Fruit fly (Drosophila melanogaster): ENCODE results near the gene GstZ2.
A peak's percentile ranks its signal among the peaks of the same experiment; 100 is the strongest.

The GstZ2 gene

DNA sequence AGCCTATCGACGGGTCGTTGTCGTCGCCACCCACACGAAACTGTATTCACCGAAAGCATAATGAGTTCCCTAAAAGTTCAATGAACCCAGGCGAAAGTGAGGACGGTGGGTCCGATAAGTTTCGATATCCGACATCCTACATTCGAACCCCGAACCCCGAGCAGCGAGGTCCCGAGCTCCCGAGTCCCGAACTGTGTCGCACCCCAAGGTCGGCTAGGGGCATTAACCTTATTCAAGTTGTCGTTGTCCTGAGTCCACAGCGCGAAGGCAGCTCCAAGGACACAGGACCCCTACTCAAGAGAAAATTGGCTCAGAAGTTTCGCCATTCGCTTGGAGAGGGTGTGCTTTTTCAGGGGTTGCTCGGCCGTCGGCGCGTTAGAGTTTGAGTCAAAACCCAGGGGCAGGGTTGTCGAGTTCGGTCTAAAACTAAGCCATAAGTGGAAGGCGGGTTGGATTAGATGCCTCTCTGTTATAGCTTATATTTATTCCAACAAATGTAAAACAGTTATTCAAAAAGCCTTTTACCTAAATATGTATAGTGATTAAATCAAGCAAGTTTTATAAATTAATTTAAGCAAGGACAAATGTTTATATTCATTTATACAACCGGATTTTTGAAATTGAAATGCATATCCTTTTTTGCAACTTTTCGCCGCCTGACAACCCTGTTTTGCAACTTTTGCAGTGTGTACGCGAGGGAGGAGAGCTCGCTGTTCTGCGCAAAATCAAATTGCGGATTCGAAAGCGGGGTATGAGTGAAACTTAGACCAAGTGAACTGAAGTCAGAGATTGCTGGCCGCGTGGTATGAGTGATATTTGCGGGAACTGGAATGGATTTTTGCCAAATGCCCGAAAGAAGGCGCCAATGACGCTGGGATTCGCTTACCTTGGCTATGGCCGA lies 817 bp downstream of the GstZ2 start (continued):
- TF ChIP-seq otp (GFP tag; IDR thresholded peaks at IDR 0.05) = no peak
- TF ChIP-seq pho (GFP tag; optimal IDR thresholded peaks at IDR 0.05) = peak; percentile 62
- TF ChIP-seq CG11398 (GFP tag; optimal IDR thresholded peaks at IDR 0.05) = no peak
- peak; percentile 60 for TF ChIP-seq CG13624 (GFP tag; optimal IDR thresholded peaks at IDR 0.05)
- TF ChIP-seq PHDP (tag; optimal IDR thresholded peaks at IDR 0.05) = peak; percentile 76
- no peak for TF ChIP-seq Stat92E (GFP tag; optimal IDR thresholded peaks at IDR 0.05)
- TF ChIP-seq H2.0 (GFP tag; IDR thresholded peaks at IDR 0.05) = peak; percentile 28; the same call in 1 of the 2 replicates
- TF ChIP-seq Rfx (GFP tag; IDR thresholded peaks at IDR 0.05) = peak; percentile 78
- no peak for TF ChIP-seq toy (GFP tag; IDR thresholded peaks at IDR 0.05)
- peak; percentile 84 for TF ChIP-seq ftz-f1 (GFP tag; optimal IDR thresholded peaks at IDR 0.05)
- peak; percentile 74 for TF ChIP-seq lilli (GFP tag; optimal IDR thresholded peaks at IDR 0.05)
- peak; percentile 82 for TF ChIP-seq Meics (GFP tag; optimal IDR thresholded peaks at IDR 0.05)
- no peak for TF ChIP-seq tna (GFP tag; IDR thresholded peaks at IDR 0.05; ENCODE audit: partially characterized antibody)
- TF ChIP-seq CG16779 (GFP tag; IDR thresholded peaks at IDR 0.05) = no peak
- peak; percentile 81 for TF ChIP-seq gem (tag; optimal IDR thresholded peaks at IDR 0.05)
- TF ChIP-seq HHEX (GFP tag; optimal IDR thresholded peaks at IDR 0.05) = peak; percentile 82
- no peak for TF ChIP-seq Dp (GFP tag; optimal IDR thresholded peaks at IDR 0.05)
- no peak for TF ChIP-seq bbx (GFP tag; IDR thresholded peaks at IDR 0.05; ENCODE audit: partially characterized antibody)
- TF ChIP-seq Fer1 (GFP tag; optimal IDR thresholded peaks at IDR 0.05) = peak; percentile 91
- TF ChIP-seq Ada2b (GFP tag; IDR thresholded peaks at IDR 0.05) = peak; percentile 57
- TF ChIP-seq CG2129 (GFP tag; IDR thresholded peaks at IDR 0.05; ENCODE audit: partially characterized antibody) = no peak
- no peak for TF ChIP-seq ash1 (GFP tag; optimal IDR thresholded peaks at IDR 0.05)
- TF ChIP-seq sqz (GFP tag; optimal IDR thresholded peaks at IDR 0.05) = peak; percentile 34
- no peak for TF ChIP-seq lbe (GFP tag; optimal IDR thresholded peaks at IDR 0.05)
- peak; percentile 31 for TF ChIP-seq CG10274 (GFP tag; optimal IDR thresholded peaks at IDR 0.05)
- peak; percentile 74 for TF ChIP-seq CG6854 (GFP tag; optimal IDR thresholded peaks at IDR 0.05)
- TF ChIP-seq CG7963 (GFP tag; IDR thresholded peaks at IDR 0.05; ENCODE audit: partially characterized antibody) = no peak
- TF ChIP-seq CG4730 (GFP tag; IDR thresholded peaks at IDR 0.05) = peak; percentile 43; the same call in 1 of the 2 replicates
- no peak for TF ChIP-seq CG3065 (GFP tag; optimal IDR thresholded peaks at IDR 0.05)
- TF ChIP-seq gfzf (GFP tag; optimal IDR thresholded peaks at IDR 0.05) = no peak
- TF ChIP-seq CG12236 (GFP tag; optimal IDR thresholded peaks at IDR 0.05) = no peak
- peak; percentile 64 for TF ChIP-seq CG18262 (tag; optimal IDR thresholded peaks at IDR 0.05)
- peak; percentile 92 for TF ChIP-seq CG10543 (GFP tag; optimal IDR thresholded peaks at IDR 0.05)
- no peak for TF ChIP-seq wek (GFP tag; optimal IDR thresholded peaks at IDR 0.05)
- no peak for TF ChIP-seq usp (GFP tag; optimal IDR thresholded peaks at IDR 0.05)
- TF ChIP-seq Oaz (GFP tag; IDR thresholded peaks at IDR 0.05) = peak; percentile 48; the same call in 1 of the 2 replicates
- peak; percentile 78 for TF ChIP-seq CG12769 (tag; optimal IDR thresholded peaks at IDR 0.05)
- no peak for TF ChIP-seq CG8478 (optimal IDR thresholded peaks at IDR 0.05)
- TF ChIP-seq slbo (GFP tag; IDR thresholded peaks at IDR 0.05) = peak; percentile 74
- no peak for TF ChIP-seq CG10431 (GFP tag; optimal IDR thresholded peaks at IDR 0.05)
- TF ChIP-seq CG9727 (GFP tag; optimal IDR thresholded peaks at IDR 0.05) = peak; percentile 73
- TF ChIP-seq CG13424 (tag; optimal IDR thresholded peaks at IDR 0.05) = peak; percentile 88
- no peak for TF ChIP-seq pfk (GFP tag; optimal IDR thresholded peaks at IDR 0.05)
- peak; percentile 4 for TF ChIP-seq CG15696 (tag; optimal IDR thresholded peaks at IDR 0.05)
- peak; percentile 49 for TF ChIP-seq CG5180 (GFP tag; optimal IDR thresholded peaks at IDR 0.05)
- TF ChIP-seq tio (GFP tag; optimal IDR thresholded peaks at IDR 0.05) = peak; percentile 33
- TF ChIP-seq Ets97D (GFP tag; optimal IDR thresholded peaks at IDR 0.05) = no peak
- peak; percentile 66 for TF ChIP-seq odd (GFP tag; optimal IDR thresholded peaks at IDR 0.05)
